Fruit fly (Drosophila melanogaster): ENCODE data around the gene AnxB10.
"Not testable (repeated sequence)": the region's sequence is repeated elsewhere in the genome, so short reads cannot be mapped to it uniquely, and the experiment has no call there.

DNA sequence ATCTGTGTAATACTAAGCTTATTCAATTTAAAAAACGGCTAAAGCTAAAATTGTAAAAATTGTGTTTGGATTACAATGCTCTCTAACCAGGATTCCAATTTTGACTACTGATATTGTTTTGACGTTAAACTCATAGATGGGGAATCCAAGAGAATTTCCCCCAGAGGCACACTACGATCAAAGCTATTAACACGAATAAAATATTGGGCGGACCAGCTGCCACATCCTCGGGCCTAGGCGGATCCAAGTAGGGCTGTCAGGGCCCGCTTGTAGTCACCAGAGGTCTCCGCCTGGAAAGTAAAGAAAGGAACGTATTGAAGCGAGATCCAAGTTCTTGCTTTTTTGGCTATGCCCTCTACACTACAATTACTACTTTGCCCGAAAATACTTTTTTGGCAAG, 20.8 kb upstream of the AnxB10 start, which contains the start of gene Sdic3:
- not testable (repeated sequence) for TF ChIP-seq ro (GFP tag; IDR thresholded peaks at IDR 0.05); TFAM (GFP tag; optimal IDR thresholded peaks at IDR 0.05); Adf1 (GFP tag; IDR thresholded peaks at IDR 0.05); Trl (optimal IDR thresholded peaks at IDR 0.05); Trl (GFP tag; optimal IDR thresholded peaks at IDR 0.05); gsb (GFP tag; IDR thresholded peaks at IDR 0.05); ken (GFP tag; IDR thresholded peaks at IDR 0.05); dimm (GFP tag; IDR thresholded peaks at IDR 0.05); CG2129 (GFP tag; IDR thresholded peaks at IDR 0.05; ENCODE audit: partially characterized antibody); HLH54F (GFP tag; optimal IDR thresholded peaks at IDR 0.05); cato (GFP tag; optimal IDR thresholded peaks at IDR 0.05; ENCODE audit: borderline replicate concordance); D19B (GFP tag; optimal IDR thresholded peaks at IDR 0.05); pb (GFP tag; optimal IDR thresholded peaks at IDR 0.05); dmrt99B (tag; optimal IDR thresholded peaks at IDR 0.05)

Data from whole organism, embryonic.